Fruit fly (Drosophila melanogaster): ENCODE measurements around the gene Obp93a.

Obp93a gene

DNA sequence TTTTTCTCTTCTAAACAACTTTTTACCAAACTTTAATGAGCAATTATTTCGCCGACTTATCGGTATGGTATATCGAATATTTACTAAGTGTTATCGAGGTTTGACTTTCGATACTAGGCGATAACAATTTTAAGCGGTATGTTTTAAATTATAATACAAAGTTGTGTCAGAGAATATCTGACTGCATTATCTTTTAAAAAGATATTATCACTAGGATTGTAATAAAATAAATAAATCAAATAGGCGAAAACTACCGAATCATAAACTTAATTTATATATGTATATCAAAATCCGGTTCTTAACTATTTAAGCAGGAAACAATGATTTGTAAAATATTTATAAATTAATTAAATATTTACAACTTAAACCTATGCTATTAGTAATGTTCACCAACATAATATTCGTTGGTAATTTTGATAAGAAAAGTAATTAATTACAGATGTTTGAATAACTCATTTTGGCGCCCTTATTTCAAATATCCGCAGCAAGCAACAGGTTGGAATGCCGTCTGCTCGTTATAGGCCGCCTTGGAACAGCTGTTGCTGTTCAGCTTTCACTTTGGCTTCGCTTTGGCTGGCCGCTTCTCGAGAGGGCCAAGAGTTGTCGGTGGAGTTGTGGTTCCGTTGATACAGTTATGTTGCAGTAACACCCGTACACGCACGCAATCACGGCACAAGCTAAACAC is 21.5 kb downstream of the Obp93a start, which contains the start of the genes Sec15 and rtet:
Gene Sec15 (minus strand): TSS at position 66 of the 685 bp plus-strand sequence.
Gene rtet (plus strand): TSS at position 540 of the 685 bp plus-strand sequence.
- TF ChIP-seq Sp1 (GFP tag; optimal IDR thresholded peaks at IDR 0.05) (no peak), HLH106 (tag; optimal IDR thresholded peaks at IDR 0.05) (peak; percentile 37), ey (GFP tag; optimal IDR thresholded peaks at IDR 0.05) (peak; percentile 34), Myc (optimal IDR thresholded peaks at IDR 0.05) (no peak), sv (GFP tag; optimal IDR thresholded peaks at IDR 0.05) (peak; percentile 46), psq (GFP tag; optimal IDR thresholded peaks at IDR 0.05) (peak; percentile 57), Vsx2 (GFP tag; optimal IDR thresholded peaks at IDR 0.05; ENCODE audit: partially characterized antibody) (peak; percentile 100), Abd-B (GFP tag; optimal IDR thresholded peaks at IDR 0.05) (no peak), Hnf4 (GFP tag; optimal IDR thresholded peaks at IDR 0.05) (no peak), Dif (GFP tag; optimal IDR thresholded peaks at IDR 0.05; ENCODE audit: partially characterized antibody) (peak; percentile 100), foxo (GFP tag; optimal IDR thresholded peaks at IDR 0.05) (peak in 1 of 2 experiments; percentile 40), brk (GFP tag; optimal IDR thresholded peaks at IDR 0.05) (no peak), CG9705 (GFP tag; optimal IDR thresholded peaks at IDR 0.05) (peak; percentile 45), jim (GFP tag; optimal IDR thresholded peaks at IDR 0.05) (no peak), Mio (GFP tag; optimal IDR thresholded peaks at IDR 0.05) (no peak), Hr78 (GFP tag; optimal IDR thresholded peaks at IDR 0.05) (no peak), N (GFP tag; optimal IDR thresholded peaks at IDR 0.05) (no peak), OdsH (GFP tag; optimal IDR thresholded peaks at IDR 0.05) (peak; percentile 40), GATAd (GFP tag; optimal IDR thresholded peaks at IDR 0.05) (no peak), Dfd (GFP tag; optimal IDR thresholded peaks at IDR 0.05) (no peak), Jra (GFP tag; optimal IDR thresholded peaks at IDR 0.05) (no peak), fru (GFP tag; optimal IDR thresholded peaks at IDR 0.05) (no peak), lola (GFP tag; optimal IDR thresholded peaks at IDR 0.05) (no peak), tai (GFP tag; optimal IDR thresholded peaks at IDR 0.05) (no peak), dl (GFP tag; optimal IDR thresholded peaks at IDR 0.05; ENCODE audit: insufficient read depth in 1 of 2, partially characterized antibody in 2 of 2) (peak; percentile 72 to 98), usp (GFP tag; optimal IDR thresholded peaks at IDR 0.05) (no peak), CG32264 (GFP tag; optimal IDR thresholded peaks at IDR 0.05) (no peak), Hr83 (GFP tag; optimal IDR thresholded peaks at IDR 0.05; ENCODE audit: poor library complexity, severe bottlenecking) (no peak), sage (GFP tag; optimal IDR thresholded peaks at IDR 0.05) (no peak), woc (GFP tag; optimal IDR thresholded peaks at IDR 0.05) (peak; percentile 41), h (GFP tag; optimal IDR thresholded peaks at IDR 0.05) (no peak), CrebA (GFP tag; optimal IDR thresholded peaks at IDR 0.05; ENCODE audit: borderline replicate concordance) (no peak), Rel (GFP tag; optimal IDR thresholded peaks at IDR 0.05) (no peak), Rel (tag; optimal IDR thresholded peaks at IDR 0.05) (no peak), dmrt93B (GFP tag; optimal IDR thresholded peaks at IDR 0.05) (no peak), dsf (GFP tag; optimal IDR thresholded peaks at IDR 0.05; ENCODE audit: borderline replicate concordance) (peak; percentile 21), br (GFP tag; optimal IDR thresholded peaks at IDR 0.05) (no peak), rgr (GFP tag; optimal IDR thresholded peaks at IDR 0.05) (peak; percentile 74), pan (optimal IDR thresholded peaks at IDR 0.05) (no peak)

dm6 chr3R:21102477-21102876 is 27.0 kb downstream of the Obp93a start:
- no peak for TF ChIP-seq psq (GFP tag; optimal IDR thresholded peaks at IDR 0.05)
- no peak for TF ChIP-seq dl (GFP tag; optimal IDR thresholded peaks at IDR 0.05; ENCODE audit: insufficient read depth in 1 of 2, partially characterized antibody in 2 of 2)
- no peak for TF ChIP-seq dmrt93B (GFP tag; optimal IDR thresholded peaks at IDR 0.05)
- TF ChIP-seq Jra (GFP tag; optimal IDR thresholded peaks at IDR 0.05), result no peak
- TF ChIP-seq Dfd (GFP tag; optimal IDR thresholded peaks at IDR 0.05), result no peak
- no peak for TF ChIP-seq sage (GFP tag; optimal IDR thresholded peaks at IDR 0.05)
- no peak for TF ChIP-seq brk (GFP tag; optimal IDR thresholded peaks at IDR 0.05)
- no peak for TF ChIP-seq jim (GFP tag; optimal IDR thresholded peaks at IDR 0.05)
- no peak for TF ChIP-seq Hr78 (GFP tag; optimal IDR thresholded peaks at IDR 0.05)
- no peak for TF ChIP-seq usp (GFP tag; optimal IDR thresholded peaks at IDR 0.05)
- TF ChIP-seq N (GFP tag; optimal IDR thresholded peaks at IDR 0.05), result no peak
- no peak for TF ChIP-seq HLH106 (tag; optimal IDR thresholded peaks at IDR 0.05)
- TF ChIP-seq ey (GFP tag; optimal IDR thresholded peaks at IDR 0.05), result no peak
- TF ChIP-seq dsf (GFP tag; optimal IDR thresholded peaks at IDR 0.05; ENCODE audit: borderline replicate concordance), result no peak
- TF ChIP-seq Myc (optimal IDR thresholded peaks at IDR 0.05), result no peak
- no peak for TF ChIP-seq Hnf4 (GFP tag; optimal IDR thresholded peaks at IDR 0.05)
- TF ChIP-seq Vsx2 (GFP tag; optimal IDR thresholded peaks at IDR 0.05; ENCODE audit: partially characterized antibody), result no peak
- TF ChIP-seq Mio (GFP tag; optimal IDR thresholded peaks at IDR 0.05), result no peak

Measured in whole organism, wandering third instar larva.